Fruit fly (Drosophila melanogaster) whole organism, prepupa: Measurements from ENCODE around the gene CG11396.
A peak's percentile ranks its signal among the peaks of the same experiment; 100 is the strongest.

Source experiments
- Blimp-1 ChIP-seq: fragments of 200-800 bp; sonication (Bioruptor generic); optimal IDR thresholded peaks from 3 replicates; lab custom pipeline; 2017; ENCODE audit warnings: missing biosample characterization, missing genetic modification characterization, mild to moderate bottlenecking, moderate library complexity, missing genetic modification reagents
- CG10631 ChIP-seq: fragments of 200-800 bp; sonication (Bioruptor generic); optimal IDR thresholded peaks from 2 replicates; lab custom pipeline; 2016; ENCODE audit warnings: missing biosample characterization, missing genetic modification characterization
- CG10669 ChIP-seq: fragments of 200-800 bp; sonication (Bioruptor generic); optimal IDR thresholded peaks from 3 replicates; lab custom pipeline; 2018; ENCODE audit warnings: missing biosample characterization, mild to moderate bottlenecking, missing genetic modification characterization, moderate library complexity
- CG16779 ChIP-seq: fragments of 200-800 bp; sonication (Bioruptor generic); optimal IDR thresholded peaks from 3 replicates; lab custom pipeline; 2017; ENCODE audit warnings: missing biosample characterization, mild to moderate bottlenecking, missing genetic modification characterization
- CG3032 ChIP-seq: fragments of 200-800 bp; optimal IDR thresholded peaks from 2 replicates; lab custom pipeline; 2019; ENCODE audit warnings: missing biosample characterization, mild to moderate bottlenecking, missing genetic modification characterization, moderate library complexity
- CG32006 ChIP-seq: fragments of 200-800 bp; sonication (Bioruptor generic); optimal IDR thresholded peaks from 3 replicates; lab custom pipeline; 2017; ENCODE audit warnings: missing biosample characterization, mild to moderate bottlenecking, missing genetic modification characterization
- CG34406 ChIP-seq: fragments of 200-800 bp; sonication (Bioruptor generic); optimal IDR thresholded peaks from 3 replicates; lab custom pipeline; 2016; ENCODE audit warnings: missing biosample characterization, missing genetic modification characterization
- CG3919 ChIP-seq: fragments of 200-800 bp; sonication (Bioruptor generic); optimal IDR thresholded peaks from 3 replicates; lab custom pipeline; 2016; ENCODE audit warnings: missing biosample characterization, missing genetic modification characterization
- CG4318 ChIP-seq: fragments of 200-800 bp; sonication (Bioruptor generic); optimal IDR thresholded peaks from 3 replicates; lab custom pipeline; 2017; ENCODE audit warnings: missing biosample characterization, mild to moderate bottlenecking, missing genetic modification characterization
- CG6276 ChIP-seq: fragments of 200-800 bp; sonication (Bioruptor generic); optimal IDR thresholded peaks from 2 replicates; lab custom pipeline; 2017; ENCODE audit warnings: missing biosample characterization, mild to moderate bottlenecking, missing genetic modification characterization
- CG6792 ChIP-seq: fragments of 200-800 bp; sonication (Bioruptor generic); optimal IDR thresholded peaks from 3 replicates; lab custom pipeline; 2016; ENCODE audit warnings: missing biosample characterization, missing genetic modification characterization
- CG6808 ChIP-seq: fragments of 200-800 bp; sonication (Bioruptor generic); optimal IDR thresholded peaks from 3 replicates; lab custom pipeline; 2017; ENCODE audit warnings: missing biosample characterization, missing genetic modification characterization, mild to moderate bottlenecking, moderate library complexity, missing genetic modification reagents
- CG6854 ChIP-seq: fragments of 200-800 bp; sonication (Bioruptor generic); optimal IDR thresholded peaks from 2 replicates; lab custom pipeline; 2017; ENCODE audit warnings: missing biosample characterization, mild to moderate bottlenecking, missing genetic modification characterization
- CG7368 ChIP-seq: fragments of 200-800 bp; sonication (Bioruptor generic); optimal IDR thresholded peaks from 3 replicates; lab custom pipeline; 2016; ENCODE audit warnings: missing biosample characterization, missing genetic modification characterization
- CG8119 ChIP-seq: fragments of 200-800 bp; sonication (Bioruptor generic); IDR thresholded peaks from 3 replicates; pipeline ENCODE4 v1.3.6; 2022; ENCODE audit warnings: missing biosample characterization, missing genetic modification characterization
- CG8632 ChIP-seq: fragments of 200-800 bp; sonication (Bioruptor generic); optimal IDR thresholded peaks from 3 replicates; lab custom pipeline; 2016; ENCODE audit warnings: missing biosample characterization, missing genetic modification characterization
- Eip75B ChIP-seq: fragments of 200-800 bp; sonication (Bioruptor generic); optimal IDR thresholded peaks from 3 replicates; lab custom pipeline; 2016; ENCODE audit warnings: missing biosample characterization, missing genetic modification characterization
- Eip78C ChIP-seq: fragments of 200-800 bp; sonication (Bioruptor generic); peaks from one replicate; lab custom pipeline; 2016; ENCODE audit warnings: missing biosample characterization, missing genetic modification characterization
- Eip93F ChIP-seq: fragments of 200-800 bp; sonication (Bioruptor generic); optimal IDR thresholded peaks from 2 replicates; lab custom pipeline; 2016; ENCODE audit warnings: missing biosample characterization, mild to moderate bottlenecking, missing genetic modification characterization
- Ets21C ChIP-seq: fragments of 200-800 bp; sonication (Bioruptor generic); optimal IDR thresholded peaks from 3 replicates; lab custom pipeline; 2016; ENCODE audit warnings: missing biosample characterization, missing genetic modification characterization
- Ets96B ChIP-seq: fragments of 200-800 bp; optimal IDR thresholded peaks from 2 replicates; lab custom pipeline; 2019; ENCODE audit warnings: missing biosample characterization, mild to moderate bottlenecking, missing genetic modification characterization, moderate library complexity
- Gug ChIP-seq: fragments of 200-800 bp; sonication (Bioruptor generic); IDR thresholded peaks from 2 replicates; pipeline ENCODE4 v1.3.6; 2022; ENCODE audit warnings: missing biosample characterization, missing genetic modification characterization
- Hr38 ChIP-seq: sonication (Bioruptor generic); optimal IDR thresholded peaks from 2 replicates; lab custom pipeline; 2016; ENCODE audit warnings: missing biosample characterization, missing genetic modification characterization
- Hr39 ChIP-seq: fragments of 200-800 bp; sonication (Bioruptor generic); optimal IDR thresholded peaks from 2 replicates; lab custom pipeline; 2016; ENCODE audit warnings: missing biosample characterization, missing genetic modification characterization
- Lpt ChIP-seq: fragments of 200-800 bp; sonication (Bioruptor generic); optimal IDR thresholded peaks from 3 replicates; lab custom pipeline; 2016; ENCODE audit warnings: missing biosample characterization, missing genetic modification characterization
- Met ChIP-seq: fragments of 200-800 bp; sonication (Bioruptor generic); optimal IDR thresholded peaks from 3 replicates; lab custom pipeline; 2016; ENCODE audit warnings: missing biosample characterization, missing genetic modification characterization
- Sox102F ChIP-seq: fragments of 200-800 bp; sonication (Bioruptor generic); optimal IDR thresholded peaks from 2 replicates; lab custom pipeline; 2016; ENCODE audit warnings: missing biosample characterization, mild to moderate bottlenecking, missing genetic modification characterization
- Sox14 ChIP-seq: fragments of 200-800 bp; sonication (Bioruptor generic); optimal IDR thresholded peaks from 3 replicates; lab custom pipeline; 2016; ENCODE audit warnings: missing biosample characterization, missing genetic modification characterization
- Sox15 ChIP-seq: fragments of 200-800 bp; sonication (Bioruptor generic); optimal IDR thresholded peaks from 3 replicates; lab custom pipeline; 2016; ENCODE audit warnings: missing biosample characterization, missing genetic modification characterization
- acj6 ChIP-seq: fragments of 200-800 bp; sonication (Bioruptor generic); optimal IDR thresholded peaks from 3 replicates; lab custom pipeline; 2016; ENCODE audit warnings: missing biosample characterization, missing genetic modification characterization
- cyc ChIP-seq: fragments of 200-800 bp; sonication (Bioruptor generic); optimal IDR thresholded peaks from 3 replicates; lab custom pipeline; 2016; ENCODE audit warnings: missing biosample characterization, missing genetic modification characterization
- dac ChIP-seq: fragments of 200-800 bp; sonication (Bioruptor generic); optimal IDR thresholded peaks from 2 replicates; lab custom pipeline; 2017; ENCODE audit warnings: missing biosample characterization, mild to moderate bottlenecking, missing genetic modification characterization
- dsx ChIP-seq: fragments of 200-800 bp; optimal IDR thresholded peaks from 3 replicates; lab custom pipeline; 2019; ENCODE audit warnings: missing biosample characterization, mild to moderate bottlenecking, missing genetic modification characterization, moderate library complexity; ENCODE audit not compliant: poor library complexity, severe bottlenecking
- esn ChIP-seq: fragments of 200-800 bp; sonication (Bioruptor generic); optimal IDR thresholded peaks from 2 replicates; lab custom pipeline; 2016; ENCODE audit warnings: missing biosample characterization, mild to moderate bottlenecking, missing genetic modification characterization, moderate library complexity
- fd59A ChIP-seq: fragments of 200-800 bp; sonication (Bioruptor generic); optimal IDR thresholded peaks from 2 replicates; lab custom pipeline; 2017; ENCODE audit warnings: missing biosample characterization, mild to moderate bottlenecking, missing genetic modification characterization, missing genetic modification reagents
- fd85E ChIP-seq: fragments of 200-800 bp; sonication (Bioruptor generic); optimal IDR thresholded peaks from 3 replicates; lab custom pipeline; 2016; ENCODE audit warnings: missing biosample characterization, missing genetic modification characterization
- fkh ChIP-seq: fragments of 200-800 bp; sonication (Bioruptor generic); optimal IDR thresholded peaks from 3 replicates; lab custom pipeline; 2017; ENCODE audit warnings: missing biosample characterization, mild to moderate bottlenecking, missing genetic modification characterization, moderate library complexity
- lz ChIP-seq: fragments of 200-800 bp; sonication (Bioruptor generic); optimal IDR thresholded peaks from 3 replicates; lab custom pipeline; 2016; ENCODE audit warnings: missing biosample characterization, missing genetic modification characterization
- pdm3 ChIP-seq: fragments of 200-800 bp; sonication (Bioruptor generic); optimal IDR thresholded peaks from 3 replicates; lab custom pipeline; 2016; ENCODE audit warnings: missing biosample characterization, missing genetic modification characterization
- salr ChIP-seq, 2 experiments: fragments of 200-800 bp; sonication (Bioruptor generic); optimal IDR thresholded peaks; 3 replicates each; lab custom pipeline; 2016 to 2018; ENCODE audit warnings: missing biosample characterization in 2 of 2, missing genetic modification characterization in 2 of 2, mild to moderate bottlenecking in 1 of 2
- spab ChIP-seq: fragments of 200-800 bp; sonication (Bioruptor generic); optimal IDR thresholded peaks from 2 replicates; lab custom pipeline; 2017; ENCODE audit warnings: missing biosample characterization, mild to moderate bottlenecking, missing genetic modification characterization, missing genetic modification reagents
- ss ChIP-seq, 2 experiments: fragments of 200-800 bp; sonication (Bioruptor generic); optimal IDR thresholded peaks; 2 replicates in 1 of 2; 3 replicates in 1 of 2; lab custom pipeline; 2017 to 2018; ENCODE audit warnings: mild to moderate bottlenecking in 2 of 2, missing biosample characterization in 2 of 2, missing genetic modification characterization in 2 of 2, moderate library complexity in 1 of 2
- svp ChIP-seq: fragments of 200-800 bp; sonication (Bioruptor generic); peaks from one replicate; lab custom pipeline; 2016; ENCODE audit warnings: missing biosample characterization, missing genetic modification characterization
- topi ChIP-seq: fragments of 200-800 bp; sonication (Bioruptor generic); optimal IDR thresholded peaks from 3 replicates; lab custom pipeline; 2016; ENCODE audit warnings: missing biosample characterization, missing genetic modification characterization
- vri ChIP-seq: fragments of 200-800 bp; sonication (Bioruptor generic); optimal IDR thresholded peaks from 3 replicates; lab custom pipeline; 2016; ENCODE audit warnings: missing biosample characterization, mild to moderate bottlenecking, missing genetic modification characterization

CG11396 gene

dm6 chr3L:20750391-20750790 lies 37.5 kb downstream of the CG11396 start:
- TF ChIP-seq ss (GFP tag; optimal IDR thresholded peaks at IDR 0.05; lab: Kevin White, UChicago) (no peak), Ets96B (tag; lab: Kevin White, UChicago) (no peak), dac (GFP tag; lab: Kevin White, UChicago) (no peak), lz (GFP tag; lab: Kevin White, UChicago) (no peak), topi (GFP tag; lab: Kevin White, UChicago) (no peak), Eip75B (GFP tag; lab: Kevin White, UChicago) (no peak), CG32006 (GFP tag; lab: Kevin White, UChicago) (no peak), Sox15 (GFP tag; lab: Kevin White, UChicago) (no peak), fd85E (GFP tag; lab: Kevin White, UChicago) (no peak), Eip78C (GFP tag; lab: Kevin White, UChicago) (no peak), Ets21C (GFP tag; lab: Kevin White, UChicago) (no peak), salr (GFP tag; optimal IDR thresholded peaks at IDR 0.05; lab: Kevin White, UChicago) (no peak), CG8632 (GFP tag; lab: Kevin White, UChicago) (no peak)

- TF ChIP-seq CG8632 (GFP tag; lab: Kevin White, UChicago) (no peak), Eip78C (GFP tag; lab: Kevin White, UChicago) (peak; percentile 58)
Measured at dm6 chr3L:20748577-20748976, 39.4 kb downstream of the CG11396 start.

- peak; percentile 10 for TF ChIP-seq Ets21C (GFP tag; lab: Kevin White, UChicago)
- TF ChIP-seq CG10631 (GFP tag; lab: Kevin White, UChicago): peak; percentile 13
- no peak for TF ChIP-seq dsx
- TF ChIP-seq CG8119: peak; percentile 44; the same call in 1 of the 3 replicates
- no peak for TF ChIP-seq spab (GFP tag; lab: Kevin White, UChicago)
- peak; percentile 38 for TF ChIP-seq pdm3 (GFP tag; lab: Kevin White, UChicago)
- TF ChIP-seq CG34406 (GFP tag; lab: Kevin White, UChicago): peak; percentile 22
- peak; percentile 60 for TF ChIP-seq esn (GFP tag; lab: Kevin White, UChicago)
- peak; percentile 2 for TF ChIP-seq Sox14 (GFP tag; lab: Kevin White, UChicago)
- no peak for TF ChIP-seq CG6808 (GFP tag; lab: Kevin White, UChicago)
- TF ChIP-seq CG32006 (GFP tag; lab: Kevin White, UChicago): peak; percentile 21
- TF ChIP-seq CG16779: no peak
- peak; percentile 48 for TF ChIP-seq svp (GFP tag; lab: Kevin White, UChicago)
- peak; percentile 26 for TF ChIP-seq acj6 (GFP tag; lab: Kevin White, UChicago)
- TF ChIP-seq Lpt: no peak
- peak; percentile 13 for TF ChIP-seq CG6276 (GFP tag; lab: Kevin White, UChicago)
- no peak for TF ChIP-seq salr (GFP tag; optimal IDR thresholded peaks at IDR 0.05; lab: Kevin White, UChicago)
- TF ChIP-seq CG6854: no peak
- no peak for TF ChIP-seq CG3032 (tag; lab: Kevin White, UChicago)
- TF ChIP-seq fd85E (GFP tag; lab: Kevin White, UChicago): no peak
- TF ChIP-seq topi (GFP tag; lab: Kevin White, UChicago): peak; percentile 52
- TF ChIP-seq CG10669 (GFP tag; lab: Kevin White, UChicago): peak; percentile 3
- peak; percentile 36 for TF ChIP-seq Hr39
- TF ChIP-seq Met (GFP tag; lab: Kevin White, UChicago): peak; percentile 51
- peak; percentile 28 for TF ChIP-seq cyc
- TF ChIP-seq CG6792 (GFP tag; lab: Kevin White, UChicago): peak; percentile 41
- TF ChIP-seq ss (GFP tag; optimal IDR thresholded peaks at IDR 0.05; lab: Kevin White, UChicago): no peak
- no peak for TF ChIP-seq CG4318 (GFP tag; lab: Kevin White, UChicago)
- no peak for TF ChIP-seq Eip93F (GFP tag; lab: Kevin White, UChicago)
- peak; percentile 16 for TF ChIP-seq Blimp-1 (GFP tag; lab: Kevin White, UChicago)
- peak; percentile 57 for TF ChIP-seq lz (GFP tag; lab: Kevin White, UChicago)
- no peak for TF ChIP-seq fd59A (GFP tag; lab: Kevin White, UChicago)
- no peak for TF ChIP-seq vri (GFP tag; lab: Kevin White, UChicago)
- TF ChIP-seq fkh: no peak
- TF ChIP-seq Hr38: no peak
- TF ChIP-seq Sox102F (GFP tag; lab: Kevin White, UChicago): peak; percentile 59
- no peak for TF ChIP-seq CG7368 (GFP tag; lab: Kevin White, UChicago)
- TF ChIP-seq Ets96B (tag; lab: Kevin White, UChicago): no peak
- TF ChIP-seq CG3919 (GFP tag; lab: Kevin White, UChicago): peak; percentile 28
- TF ChIP-seq CG8632 (GFP tag; lab: Kevin White, UChicago): peak; percentile 26
- no peak for TF ChIP-seq Gug
Measured at dm6 chr3L:20747299-20747925, 40.5 kb downstream of the CG11396 start.
